Worm (Caenorhabditis elegans): Measurements from ENCODE around the gene mrck-1.
A peak's percentile ranks its signal among the peaks of the same experiment; 100 is the strongest.

mrck-1 gene

DNA sequence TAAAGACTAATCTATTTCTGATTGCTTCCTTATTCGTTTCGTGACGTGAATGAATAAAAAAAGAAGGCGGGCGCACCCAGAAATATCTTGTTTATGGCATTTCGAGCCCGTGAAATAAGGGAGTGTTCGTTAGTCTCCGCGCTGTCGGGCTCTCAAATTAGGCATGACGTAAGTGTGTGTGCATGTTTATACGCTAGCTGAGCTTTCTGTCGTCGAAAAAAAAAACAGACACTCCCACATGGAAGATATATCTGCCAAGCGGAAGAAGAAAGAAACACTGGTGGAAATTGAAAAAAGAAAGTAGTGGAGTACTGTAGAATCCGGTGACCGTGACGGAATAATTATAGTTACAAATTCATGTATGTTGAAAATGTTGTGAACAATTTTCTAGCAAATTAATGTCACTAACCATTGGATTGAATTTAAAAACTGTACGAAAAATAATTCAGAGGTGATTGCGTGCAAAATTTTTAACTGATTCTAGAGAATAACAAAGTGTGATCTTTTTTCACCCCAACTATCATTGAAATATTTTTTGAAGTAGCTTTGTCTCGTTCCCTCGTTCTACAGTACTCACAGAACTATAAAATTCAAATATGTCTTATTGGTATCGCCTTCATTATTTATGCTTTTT is 42.0 kb downstream of the mrck-1 start:
- TF ChIP-seq snpc-4 (tag; optimal IDR thresholded peaks at IDR 0.05), result no peak
- TF ChIP-seq blmp-1 (tag; optimal IDR thresholded peaks at IDR 0.05), result no peak
- no peak for TF ChIP-seq ztf-11 (tag; optimal IDR thresholded peaks at IDR 0.05)
- TF ChIP-seq ceh-83 (GFP tag; optimal IDR thresholded peaks at IDR 0.05), result no peak

DNA sequence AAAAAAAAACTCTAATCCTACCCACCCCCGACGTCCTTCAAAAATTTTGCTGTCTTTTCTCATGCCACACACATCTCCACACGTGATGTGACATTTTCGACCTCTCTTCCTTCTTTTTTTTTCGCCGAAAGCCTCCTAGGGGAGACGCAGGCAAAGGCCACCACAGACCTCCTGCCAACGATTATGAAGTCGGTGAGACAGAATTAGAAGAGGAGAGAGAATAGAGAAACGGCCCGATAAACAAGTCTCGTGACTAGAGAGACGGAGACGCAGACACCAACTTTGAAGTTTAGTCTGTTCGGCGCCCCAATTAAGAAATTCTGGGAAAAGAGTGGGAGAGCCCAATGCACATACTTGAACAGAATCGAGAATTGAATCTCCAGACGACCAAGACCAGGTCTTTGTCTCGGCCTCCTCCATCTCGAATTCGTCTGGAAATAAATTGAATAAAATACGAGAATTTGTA is 42.6 kb downstream of the mrck-1 start:
- TF ChIP-seq elt-3 (tag; optimal IDR thresholded peaks at IDR 0.05) (peak; percentile 0), elt-1 (tag; optimal IDR thresholded peaks at IDR 0.05; ENCODE audit: borderline replicate concordance, insufficient read depth) (peak; percentile 57), nhr-12 (tag; optimal IDR thresholded peaks at IDR 0.05) (no peak), unc-62 (GFP tag; optimal IDR thresholded peaks at IDR 0.05) (peak; percentile 84), mep-1 (tag; optimal IDR thresholded peaks at IDR 0.05) (peak; percentile 69), lsy-2 (tag; optimal IDR thresholded peaks at IDR 0.05) (peak; percentile 44), unc-120 (tag; optimal IDR thresholded peaks at IDR 0.05; ENCODE audit: poor library complexity, severe bottlenecking) (peak; percentile 83), ztf-11 (tag; optimal IDR thresholded peaks at IDR 0.05) (peak; percentile 47), nhr-237 (tag; optimal IDR thresholded peaks at IDR 0.05) (peak; percentile 51), sptf-1 (tag; optimal IDR thresholded peaks at IDR 0.05) (no peak), ces-1 (GFP tag; optimal IDR thresholded peaks at IDR 0.05) (peak; percentile 85), cnd-1 (tag; optimal IDR thresholded peaks at IDR 0.05) (no peak), drap-1 (GFP tag; optimal IDR thresholded peaks at IDR 0.05) (peak; percentile 22), hlh-1 (tag; optimal IDR thresholded peaks at IDR 0.05) (peak; percentile 67)

ce11 chrV:6224019-6224335 is 43.1 kb downstream of the mrck-1 start:
- TF ChIP-seq unc-62 (GFP tag; optimal IDR thresholded peaks at IDR 0.05) (no peak), ces-1 (GFP tag; optimal IDR thresholded peaks at IDR 0.05) (no peak)

ce11 chrV:6223315-6224018 is 43.6 kb downstream of the mrck-1 start:
- TF ChIP-seq bed-3 (GFP tag; optimal IDR thresholded peaks at IDR 0.05), result no peak
- TF ChIP-seq pha-4 (tag; optimal IDR thresholded peaks at IDR 0.05), result no peak
- TF ChIP-seq unc-62 (GFP tag; optimal IDR thresholded peaks at IDR 0.05), result no peak
- no peak for TF ChIP-seq drap-1 (GFP tag; optimal IDR thresholded peaks at IDR 0.05)
- TF ChIP-seq snpc-4 (tag; optimal IDR thresholded peaks at IDR 0.05), result no peak
- no peak for TF ChIP-seq blmp-1 (tag; optimal IDR thresholded peaks at IDR 0.05)
- no peak for TF ChIP-seq lin-32 (GFP tag; optimal IDR thresholded peaks at IDR 0.05)
- no peak for TF ChIP-seq hlh-1 (tag; optimal IDR thresholded peaks at IDR 0.05)

DNA sequence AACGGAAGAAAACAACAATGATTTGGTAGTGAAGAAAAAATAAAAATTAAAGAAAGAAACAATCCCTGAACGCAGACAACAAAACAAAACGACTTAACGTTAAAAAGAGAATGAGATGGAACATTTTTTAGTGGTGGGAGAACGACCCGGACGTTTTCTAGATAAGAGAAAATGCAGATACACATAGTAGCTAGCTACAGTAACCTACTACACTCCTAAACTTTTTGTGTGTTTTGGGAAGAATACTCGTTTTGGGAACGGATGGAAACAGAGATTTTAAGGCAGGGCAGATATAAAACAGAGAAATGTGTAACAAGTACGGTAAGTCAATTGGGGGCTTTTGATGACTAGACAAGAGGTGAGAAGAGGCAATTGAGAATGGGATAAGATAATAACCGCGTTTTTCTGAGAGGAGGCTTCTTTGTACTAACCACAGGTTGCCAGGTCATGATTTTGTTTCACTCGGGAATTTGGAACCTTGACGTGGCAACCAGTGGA is 44.3 kb downstream of the mrck-1 start:
- TF ChIP-seq ceh-83 (GFP tag; optimal IDR thresholded peaks at IDR 0.05), result peak; percentile 38
- no peak for TF ChIP-seq ceh-39 (tag; optimal IDR thresholded peaks at IDR 0.05)

DNA sequence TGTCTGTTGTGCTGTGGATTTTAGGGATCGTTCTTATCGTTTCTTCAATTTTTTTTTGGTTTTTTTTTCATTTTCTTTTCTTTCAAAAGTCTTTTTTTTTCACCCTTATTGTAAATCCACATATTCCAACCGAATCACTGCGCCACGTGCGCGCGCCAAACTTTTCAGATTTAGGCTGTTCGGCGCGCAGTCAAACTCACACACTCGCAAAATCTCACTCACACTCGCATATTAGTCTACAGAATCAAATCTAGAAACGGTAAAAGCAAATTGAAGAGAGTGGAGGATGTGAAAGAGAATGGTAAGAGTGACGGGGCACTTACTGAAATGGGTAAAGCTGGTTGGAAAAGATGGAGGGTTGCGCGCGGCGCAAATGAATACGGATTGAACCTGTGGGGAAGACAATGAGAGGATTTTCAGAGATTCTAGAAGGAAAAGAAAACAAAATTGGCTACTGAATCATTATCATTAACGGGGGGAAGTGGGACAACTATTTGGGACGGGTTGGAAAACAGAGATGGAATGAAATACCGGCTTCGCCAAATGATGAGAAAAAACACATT is 44.8 kb downstream of the mrck-1 start:
- TF ChIP-seq hlh-1 (tag; optimal IDR thresholded peaks at IDR 0.05), result no peak
- no peak for TF ChIP-seq sptf-1 (tag; optimal IDR thresholded peaks at IDR 0.05)
- TF ChIP-seq bed-3 (GFP tag; optimal IDR thresholded peaks at IDR 0.05), result no peak
- no peak for TF ChIP-seq ceh-39 (tag; optimal IDR thresholded peaks at IDR 0.05)
- no peak for TF ChIP-seq zip-8 (tag; optimal IDR thresholded peaks at IDR 0.05)
- TF ChIP-seq unc-120 (tag; optimal IDR thresholded peaks at IDR 0.05; ENCODE audit: poor library complexity, severe bottlenecking), result no peak
- no peak for TF ChIP-seq sem-2 (GFP tag; optimal IDR thresholded peaks at IDR 0.05)
- no peak for TF ChIP-seq mab-5 (tag; optimal IDR thresholded peaks at IDR 0.05)
- no peak for TF ChIP-seq blmp-1 (tag; optimal IDR thresholded peaks at IDR 0.05)
- no peak for TF ChIP-seq ceh-83 (GFP tag; optimal IDR thresholded peaks at IDR 0.05)
- no peak for TF ChIP-seq lin-13 (tag; optimal IDR thresholded peaks at IDR 0.05)
- no peak for TF ChIP-seq drap-1 (GFP tag; optimal IDR thresholded peaks at IDR 0.05)
- TF ChIP-seq ceh-43 (GFP tag; optimal IDR thresholded peaks at IDR 0.05), result no peak
- TF ChIP-seq flh-1 (GFP tag; optimal IDR thresholded peaks at IDR 0.05), result no peak
- TF ChIP-seq tbx-8 (GFP tag; optimal IDR thresholded peaks at IDR 0.05), result no peak
- no peak for TF ChIP-seq lsy-2 (tag; optimal IDR thresholded peaks at IDR 0.05)
- no peak for TF ChIP-seq nhr-2 (tag; optimal IDR thresholded peaks at IDR 0.05)
- no peak for TF ChIP-seq nhr-28 (tag; optimal IDR thresholded peaks at IDR 0.05)
- no peak for TF ChIP-seq nhr-237 (tag; optimal IDR thresholded peaks at IDR 0.05)
- no peak for TF ChIP-seq nhr-76 (tag; optimal IDR thresholded peaks at IDR 0.05)
